Fruit fly (Drosophila melanogaster): ENCODE results near the gene CG43290.

- TF ChIP-seq Ets98B (GFP tag; IDR thresholded peaks at IDR 0.05) (no peak), CG34367 (tag; optimal IDR thresholded peaks at IDR 0.05) (no peak), Pif1A (GFP tag; optimal IDR thresholded peaks at IDR 0.05) (no peak)
Observed at dm6 chr3R:7346445-7346844, 2.9 kb downstream of the CG43290 start, which contains the start of gene nxf4.

Data from whole organism, pupa.